Worm (Caenorhabditis elegans): ENCODE results near the gene K02C4.3.

The K02C4.3 gene

DNA sequence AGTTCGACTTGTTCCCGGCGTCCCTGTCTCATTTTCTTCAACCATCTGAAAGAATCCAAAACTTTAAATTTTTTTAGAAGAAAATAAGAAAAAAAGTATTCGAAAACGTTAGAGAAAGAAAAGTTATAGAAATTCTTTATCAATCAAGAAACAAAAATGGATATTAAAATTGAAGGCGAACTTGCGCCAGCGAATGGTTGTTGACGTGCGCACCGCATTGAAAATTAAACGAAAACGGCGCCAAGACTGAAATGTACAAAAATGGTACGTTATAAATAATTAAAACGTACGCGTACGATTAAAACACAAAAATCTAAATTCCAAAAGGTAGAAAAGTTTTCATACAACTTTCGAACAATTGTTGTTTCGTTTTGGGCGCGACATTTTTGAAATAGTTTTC, at the start of gene K02C4.3:
K02C4.3 (minus strand) TSS at position 51 of the 400 bp plus-strand sequence.
- peak; percentile 81 for TF ChIP-seq C34F6.9 (tag; optimal IDR thresholded peaks at IDR 0.05)
- TF ChIP-seq nhr-25 (tag; optimal IDR thresholded peaks at IDR 0.05) = peak; percentile 66
- peak; percentile 55 for TF ChIP-seq F13H6.1 (tag; optimal IDR thresholded peaks at IDR 0.05)
- peak; percentile 52 for TF ChIP-seq lin-11 (tag; optimal IDR thresholded peaks at IDR 0.05)
- TF ChIP-seq crh-2 (tag; optimal IDR thresholded peaks at IDR 0.05) = peak; percentile 83
- no peak for TF ChIP-seq Y55F3AM.14 (GFP tag; optimal IDR thresholded peaks at IDR 0.05)
- no peak for TF ChIP-seq alr-1 (tag; optimal IDR thresholded peaks at IDR 0.05)
- TF ChIP-seq nhr-11 (tag; optimal IDR thresholded peaks at IDR 0.05) = no peak
- TF ChIP-seq sem-4 (tag; optimal IDR thresholded peaks at IDR 0.05) = peak; percentile 24
- TF ChIP-seq nhr-129 (tag; optimal IDR thresholded peaks at IDR 0.05) = peak; percentile 64
- TF ChIP-seq sma-9 (GFP tag; optimal IDR thresholded peaks at IDR 0.05) = peak; percentile 80
- TF ChIP-seq sma-9 (tag; optimal IDR thresholded peaks at IDR 0.05) = no peak
- peak; percentile 51 for TF ChIP-seq ztf-4 (tag; optimal IDR thresholded peaks at IDR 0.05)
- no peak for TF ChIP-seq nhr-237 (tag; optimal IDR thresholded peaks at IDR 0.05)
- TF ChIP-seq gmeb-1 (tag; optimal IDR thresholded peaks at IDR 0.05) = peak; percentile 92
- TF ChIP-seq nhr-6 (tag; optimal IDR thresholded peaks at IDR 0.05) = peak; percentile 16
- peak; percentile 69 for TF ChIP-seq unc-55 (GFP tag; optimal IDR thresholded peaks at IDR 0.05)
- TF ChIP-seq mbf-1 (tag; optimal IDR thresholded peaks at IDR 0.05) = no peak
- peak; percentile 63 for TF ChIP-seq sma-3 (GFP tag; optimal IDR thresholded peaks at IDR 0.05)
- peak; percentile 65 for TF ChIP-seq lin-13 (GFP tag; optimal IDR thresholded peaks at IDR 0.05)
- TF ChIP-seq nhr-21 (tag; optimal IDR thresholded peaks at IDR 0.05) = peak; percentile 51
- TF ChIP-seq ama-1 (optimal IDR thresholded peaks at IDR 0.05) = no peak
- TF ChIP-seq fos-1 (tag; optimal IDR thresholded peaks at IDR 0.05) = peak; percentile 53
- no peak for TF ChIP-seq blmp-1 (tag; optimal IDR thresholded peaks at IDR 0.05; ENCODE audit: insufficient read depth)
- peak; percentile 40 for TF ChIP-seq mab-5 (tag; optimal IDR thresholded peaks at IDR 0.05)
- TF ChIP-seq elt-3 (tag; optimal IDR thresholded peaks at IDR 0.05) = no peak
- peak; percentile 61 to 87 for TF ChIP-seq lsy-2 (tag; optimal IDR thresholded peaks at IDR 0.05)
- no peak for TF ChIP-seq nhr-77 (tag; optimal IDR thresholded peaks at IDR 0.05)
- peak; percentile 87 for TF ChIP-seq snpc-4 (tag; optimal IDR thresholded peaks at IDR 0.05)
- TF ChIP-seq ceh-82 (tag; optimal IDR thresholded peaks at IDR 0.05) = no peak
- no peak for TF ChIP-seq ztf-11 (tag; optimal IDR thresholded peaks at IDR 0.05)
- TF ChIP-seq egl-27 (tag; optimal IDR thresholded peaks at IDR 0.05) = no peak

DNA sequence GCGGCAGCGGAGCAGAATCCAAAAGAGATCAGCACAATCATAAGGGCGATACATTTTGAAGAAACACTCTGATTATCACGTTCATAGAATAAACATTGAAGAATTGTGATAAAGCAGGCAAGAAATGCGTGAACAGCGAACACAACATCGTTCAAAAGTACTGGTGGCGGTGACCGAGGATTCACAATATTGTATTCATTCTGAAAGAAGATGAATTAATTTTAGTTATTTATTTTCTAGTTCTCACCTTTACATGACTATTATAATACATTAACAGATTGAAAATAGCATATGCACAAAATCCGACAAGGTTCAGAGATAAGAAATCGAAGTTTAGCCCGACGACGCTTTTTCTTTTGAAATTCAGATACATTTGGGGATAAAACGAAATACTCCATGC, 49.3 kb upstream of the K02C4.3 start:
- TF ChIP-seq lin-11 (tag; optimal IDR thresholded peaks at IDR 0.05) (no peak), sma-9 (GFP tag; optimal IDR thresholded peaks at IDR 0.05) (no peak), sma-9 (tag; optimal IDR thresholded peaks at IDR 0.05) (no peak)

DNA sequence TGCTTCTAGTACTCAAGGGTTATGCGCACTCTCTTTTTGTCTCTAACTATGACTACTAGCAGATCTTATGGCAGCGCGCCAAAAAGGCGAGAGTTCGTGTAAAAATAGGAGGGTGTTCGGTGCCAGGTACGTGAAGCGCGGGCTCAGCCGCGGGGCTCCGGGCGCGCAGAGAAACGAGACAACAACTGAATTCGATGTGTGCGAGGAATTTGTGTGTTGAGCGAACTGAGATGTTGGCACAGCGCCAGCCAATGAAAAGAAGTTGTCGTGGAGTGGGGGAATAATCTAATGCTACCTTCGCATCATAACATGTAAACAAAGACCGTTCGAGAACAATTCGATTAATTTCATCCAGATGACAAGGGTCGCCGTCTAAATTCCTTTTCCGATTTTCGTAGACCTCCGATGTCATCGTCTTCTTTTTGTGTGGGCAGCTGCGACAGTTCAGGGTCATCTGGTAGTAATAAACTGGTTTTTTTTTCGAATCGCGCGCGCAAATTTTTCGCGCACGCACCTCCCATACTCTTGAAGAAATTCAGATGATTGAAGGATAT, 44.8 kb upstream of the K02C4.3 start:
- TF ChIP-seq gmeb-1 (tag; optimal IDR thresholded peaks at IDR 0.05) = no peak
- no peak for TF ChIP-seq ztf-1 (GFP tag; conservative IDR thresholded peaks at IDR 0.05)
- TF ChIP-seq lsy-2 (tag; optimal IDR thresholded peaks at IDR 0.05) = peak; percentile 44 to 78
- peak; percentile 52 for TF ChIP-seq C34F6.9 (tag; optimal IDR thresholded peaks at IDR 0.05)
- no peak for TF ChIP-seq nhr-12 (tag; optimal IDR thresholded peaks at IDR 0.05)
- TF ChIP-seq snpc-4 (tag; optimal IDR thresholded peaks at IDR 0.05) = peak; percentile 13
- TF ChIP-seq ztf-4 (tag; optimal IDR thresholded peaks at IDR 0.05) = no peak
- no peak for TF ChIP-seq fos-1 (tag; optimal IDR thresholded peaks at IDR 0.05)
- TF ChIP-seq elt-3 (tag; optimal IDR thresholded peaks at IDR 0.05) = no peak
- peak; percentile 10 for TF ChIP-seq ama-1 (optimal IDR thresholded peaks at IDR 0.05)
- peak; percentile 57 for TF ChIP-seq Y55F3AM.14 (GFP tag; optimal IDR thresholded peaks at IDR 0.05)
- TF ChIP-seq aly-2 (tag; optimal IDR thresholded peaks at IDR 0.05) = no peak
- TF ChIP-seq mdl-1 (tag; optimal IDR thresholded peaks at IDR 0.05) = peak in 1 of 2 experiments; percentile 52
- peak; percentile 65 for TF ChIP-seq lin-11 (tag; optimal IDR thresholded peaks at IDR 0.05)
- TF ChIP-seq blmp-1 (tag; optimal IDR thresholded peaks at IDR 0.05; ENCODE audit: insufficient read depth) = peak; percentile 27
- TF ChIP-seq sem-4 (tag; optimal IDR thresholded peaks at IDR 0.05) = no peak
- peak; percentile 80 for TF ChIP-seq nhr-25 (tag; optimal IDR thresholded peaks at IDR 0.05)
- peak; percentile 49 for TF ChIP-seq egl-27 (tag; optimal IDR thresholded peaks at IDR 0.05)
- TF ChIP-seq F13H6.1 (tag; optimal IDR thresholded peaks at IDR 0.05) = peak; percentile 82
- peak; percentile 60 for TF ChIP-seq sma-3 (GFP tag; optimal IDR thresholded peaks at IDR 0.05)
- TF ChIP-seq crh-2 (tag; optimal IDR thresholded peaks at IDR 0.05) = peak; percentile 44
- TF ChIP-seq sma-9 (GFP tag; optimal IDR thresholded peaks at IDR 0.05) = peak; percentile 66
- TF ChIP-seq sma-9 (tag; optimal IDR thresholded peaks at IDR 0.05) = no peak
- no peak for TF ChIP-seq nhr-237 (tag; optimal IDR thresholded peaks at IDR 0.05)
- peak; percentile 23 for TF ChIP-seq mab-5 (tag; optimal IDR thresholded peaks at IDR 0.05)
- peak; percentile 76 for TF ChIP-seq unc-55 (GFP tag; optimal IDR thresholded peaks at IDR 0.05)
- TF ChIP-seq nhr-129 (tag; optimal IDR thresholded peaks at IDR 0.05) = peak; percentile 39
- peak; percentile 90 for TF ChIP-seq zag-1 (tag; optimal IDR thresholded peaks at IDR 0.05)
- TF ChIP-seq unc-62 (GFP tag; optimal IDR thresholded peaks at IDR 0.05) = no peak
- TF ChIP-seq ZK546.5 (tag; optimal IDR thresholded peaks at IDR 0.05) = no peak
- no peak for TF ChIP-seq nhr-77 (tag; optimal IDR thresholded peaks at IDR 0.05)
- no peak for TF ChIP-seq peb-1 (tag; optimal IDR thresholded peaks at IDR 0.05)
- TF ChIP-seq elt-1 (tag; optimal IDR thresholded peaks at IDR 0.05) = no peak
